Fruit fly (Drosophila melanogaster) whole organism, prepupa: ENCODE results near the gene Blos3.

Experiments
- CG10631 ChIP-seq: fragments of 200-800 bp; sonication (Bioruptor generic); optimal IDR thresholded peaks from 2 replicates; lab custom pipeline; 2016; ENCODE audit warnings: missing biosample characterization, missing genetic modification characterization
- CG6808 ChIP-seq: fragments of 200-800 bp; sonication (Bioruptor generic); optimal IDR thresholded peaks from 3 replicates; lab custom pipeline; 2017; ENCODE audit warnings: missing biosample characterization, missing genetic modification characterization, mild to moderate bottlenecking, moderate library complexity, missing genetic modification reagents
- Ets21C ChIP-seq: fragments of 200-800 bp; sonication (Bioruptor generic); optimal IDR thresholded peaks from 3 replicates; lab custom pipeline; 2016; ENCODE audit warnings: missing biosample characterization, missing genetic modification characterization
- Sox102F ChIP-seq: fragments of 200-800 bp; sonication (Bioruptor generic); optimal IDR thresholded peaks from 2 replicates; lab custom pipeline; 2016; ENCODE audit warnings: missing biosample characterization, mild to moderate bottlenecking, missing genetic modification characterization
- dac ChIP-seq: fragments of 200-800 bp; sonication (Bioruptor generic); optimal IDR thresholded peaks from 2 replicates; lab custom pipeline; 2017; ENCODE audit warnings: missing biosample characterization, mild to moderate bottlenecking, missing genetic modification characterization
- dsx ChIP-seq: fragments of 200-800 bp; optimal IDR thresholded peaks from 3 replicates; lab custom pipeline; 2019; ENCODE audit warnings: missing biosample characterization, mild to moderate bottlenecking, missing genetic modification characterization, moderate library complexity; ENCODE audit not compliant: poor library complexity, severe bottlenecking

- TF ChIP-seq dac (no peak), dsx (GFP tag; lab: Kevin White, UChicago) (no peak), Ets21C (no peak), CG6808 (GFP tag; lab: Kevin White, UChicago) (no peak), CG10631 (no peak), Sox102F (GFP tag; lab: Kevin White, UChicago) (no peak)
These were observed 15.6 kb upstream of the Blos3 start for dm6 chr3L:18854412-18854811.
